Fruit fly (Drosophila melanogaster) whole organism, embryonic: Measurements from ENCODE around the gene CG33946.

Source experiments
- Bgb ChIP-seq: fragments of 200-800 bp; sonication (Bioruptor generic); IDR thresholded peaks from 2 replicates; pipeline ENCODE4 v1.3.6; 2022; ENCODE audit warnings: missing biosample characterization, missing genetic modification characterization; ENCODE audit not compliant: partially characterized antibody
- CG10366 ChIP-seq: fragments of 200-800 bp; sonication (Bioruptor generic); IDR thresholded peaks from 2 replicates; pipeline ENCODE4 v1.3.6; 2022; ENCODE audit warnings: missing biosample characterization, missing genetic modification characterization
- CG11456 ChIP-seq: fragments of 200-800 bp; sonication (Bioruptor generic); IDR thresholded peaks from 3 replicates; pipeline ENCODE4 v1.3.6; 2022; ENCODE audit warnings: missing biosample characterization, missing genetic modification characterization
- CG12155 ChIP-seq: fragments of 200-800 bp; sonication (Bioruptor generic); optimal IDR thresholded peaks from 3 replicates; lab custom pipeline; 2016; ENCODE audit warnings: missing biosample characterization, missing genetic modification characterization
- CG1233 ChIP-seq: fragments of 200-800 bp; sonication (Bioruptor generic); optimal IDR thresholded peaks from 4 replicates; lab custom pipeline; 2018; ENCODE audit warnings: missing biosample characterization, mild to moderate bottlenecking, missing genetic modification characterization
- CG13296 ChIP-seq: fragments of 200-800 bp; sonication (Bioruptor generic); optimal IDR thresholded peaks from 3 replicates; lab custom pipeline; 2018; ENCODE audit warnings: missing biosample characterization, mild to moderate bottlenecking, missing genetic modification characterization
- CG13424 ChIP-seq: fragments of 200-800 bp; sonication (Bioruptor generic); optimal IDR thresholded peaks from 2 replicates; lab custom pipeline; 2019; ENCODE audit warnings: missing biosample characterization, mild to moderate bottlenecking, missing genetic modification characterization, moderate library complexity
- CG13624 ChIP-seq: fragments of 200-800 bp; sonication (Bioruptor generic); optimal IDR thresholded peaks from 2 replicates; lab custom pipeline; 2016; ENCODE audit warnings: missing biosample characterization, missing genetic modification characterization
- CG17612 ChIP-seq: fragments of 200-800 bp; sonication (Bioruptor generic); IDR thresholded peaks from 2 replicates; pipeline ENCODE4 v1.3.6; 2022; ENCODE audit warnings: missing biosample characterization, missing genetic modification characterization
- CG17802 ChIP-seq: fragments of 200-800 bp; sonication (Bioruptor generic); optimal IDR thresholded peaks from 2 replicates; lab custom pipeline; 2018; ENCODE audit warnings: missing biosample characterization, mild to moderate bottlenecking, missing genetic modification characterization, moderate library complexity
- CG30403 ChIP-seq: fragments of 200-800 bp; sonication (Bioruptor generic); optimal IDR thresholded peaks from 3 replicates; lab custom pipeline; 2016; ENCODE audit warnings: missing biosample characterization, missing genetic modification characterization
- CG32772 ChIP-seq: fragments of 200-800 bp; sonication (Bioruptor generic); IDR thresholded peaks from 2 replicates; pipeline ENCODE4 v1.3.6; 2022; ENCODE audit warnings: missing biosample characterization, missing genetic modification characterization
- CG4360 ChIP-seq: fragments of 200-800 bp; sonication (Bioruptor generic); IDR thresholded peaks from 2 replicates; pipeline ENCODE4 v1.3.6; 2022; ENCODE audit warnings: missing biosample characterization, missing genetic modification characterization
- CG4404 ChIP-seq: fragments of 200-800 bp; sonication (Bioruptor generic); IDR thresholded peaks from 2 replicates; pipeline ENCODE4 v1.3.6; 2022; ENCODE audit warnings: missing biosample characterization, missing genetic modification characterization
- CG8478 ChIP-seq: fragments of >200 bp; optimal IDR thresholded peaks from 2 replicates; lab custom pipeline; 2018
- CG8924 ChIP-seq: fragments of 200-800 bp; optimal IDR thresholded peaks from 3 replicates; lab custom pipeline; 2019; ENCODE audit warnings: missing biosample characterization, mild to moderate bottlenecking, missing genetic modification characterization, moderate library complexity
- CrebB ChIP-seq: fragments of 200-800 bp; sonication (Bioruptor generic); optimal IDR thresholded peaks from 3 replicates; lab custom pipeline; 2018; ENCODE audit warnings: missing biosample characterization, mild to moderate bottlenecking, missing genetic modification characterization
- D19A ChIP-seq: fragments of 200-800 bp; optimal IDR thresholded peaks from 3 replicates; lab custom pipeline; 2019; ENCODE audit warnings: missing biosample characterization, mild to moderate bottlenecking, missing genetic modification characterization, moderate library complexity
- Dbx ChIP-seq: fragments of 200-800 bp; sonication (Bioruptor generic); IDR thresholded peaks from 3 replicates; pipeline ENCODE4 v1.3.6; 2022; ENCODE audit warnings: missing biosample characterization, missing genetic modification characterization
- Dll ChIP-seq: fragments of 200-800 bp; sonication (Bioruptor generic); IDR thresholded peaks from 4 replicates; pipeline ENCODE4 v1.3.6; 2022; ENCODE audit warnings: missing biosample characterization, missing genetic modification characterization; ENCODE audit not compliant: partially characterized antibody
- Elba2 ChIP-seq: fragments of 200-800 bp; sonication (Bioruptor generic); optimal IDR thresholded peaks from 3 replicates; lab custom pipeline; 2016; ENCODE audit warnings: missing biosample characterization, missing genetic modification characterization
- Hr39 ChIP-seq: fragments of >200 bp; optimal IDR thresholded peaks from 2 replicates; lab custom pipeline; 2017
- Hsf ChIP-seq: fragments of 200-800 bp; sonication (Bioruptor generic); optimal IDR thresholded peaks from 3 replicates; lab custom pipeline; 2016; ENCODE audit warnings: missing biosample characterization, missing genetic modification characterization
- Mad ChIP-seq: fragments of 200-800 bp; sonication (Bioruptor generic); optimal IDR thresholded peaks from 2 replicates; lab custom pipeline; 2016; ENCODE audit warnings: missing biosample characterization, missing genetic modification characterization
- NC2β ChIP-seq: fragments of 200-800 bp; sonication (Bioruptor generic); optimal IDR thresholded peaks from 2 replicates; lab custom pipeline; 2016; ENCODE audit warnings: missing biosample characterization, missing genetic modification characterization
- Neu2 ChIP-seq: fragments of 200-800 bp; sonication (Bioruptor generic); optimal IDR thresholded peaks from 3 replicates; lab custom pipeline; 2016; ENCODE audit warnings: missing biosample characterization, missing genetic modification characterization, borderline replicate concordance
- Nf-YB ChIP-seq: fragments of 200-800 bp; sonication (Bioruptor generic); optimal IDR thresholded peaks from 3 replicates; lab custom pipeline; 2019; ENCODE audit warnings: missing biosample characterization, mild to moderate bottlenecking, missing genetic modification characterization, moderate library complexity
- NfI ChIP-seq: fragments of 200-800 bp; sonication (Bioruptor generic); optimal IDR thresholded peaks from 3 replicates; lab custom pipeline; 2018; ENCODE audit warnings: missing biosample characterization, mild to moderate bottlenecking, missing genetic modification characterization, moderate library complexity
- Oli ChIP-seq: fragments of 200-800 bp; sonication (Bioruptor generic); optimal IDR thresholded peaks from 2 replicates; lab custom pipeline; 2018; ENCODE audit warnings: missing biosample characterization, mild to moderate bottlenecking, missing genetic modification characterization, moderate library complexity
- Six4 ChIP-seq: fragments of 200-800 bp; sonication (Bioruptor generic); optimal IDR thresholded peaks from 2 replicates; lab custom pipeline; 2016; ENCODE audit warnings: missing biosample characterization, missing genetic modification characterization
- Taf1 ChIP-seq: fragments of 200-800 bp; sonication (Bioruptor generic); IDR thresholded peaks from 2 replicates; pipeline ENCODE4 v1.3.6; 2022; ENCODE audit warnings: missing biosample characterization, missing genetic modification characterization
- ap ChIP-seq: fragments of 200-800 bp; sonication (Bioruptor generic); IDR thresholded peaks from 2 replicates; pipeline ENCODE4 v1.3.6; 2022; ENCODE audit warnings: missing biosample characterization, missing genetic modification characterization
- dan ChIP-seq: fragments of 200-800 bp; sonication (Bioruptor generic); IDR thresholded peaks from 2 replicates; pipeline ENCODE4 v1.3.6; 2022; ENCODE audit warnings: missing biosample characterization, missing genetic modification characterization
- esg ChIP-seq: fragments of 200-800 bp; sonication (Bioruptor generic); conservative IDR thresholded peaks from 2 replicates; pipeline ENCODE4 v1.3.6; 2022; ENCODE audit warnings: missing biosample characterization, missing genetic modification characterization
- ewg ChIP-seq: fragments of 200-800 bp; sonication (Bioruptor generic); optimal IDR thresholded peaks from 3 replicates; lab custom pipeline; 2017; ENCODE audit warnings: mild to moderate bottlenecking, missing biosample characterization, missing genetic modification reagents, missing genetic modification characterization
- eyg ChIP-seq: fragments of 200-800 bp; sonication (Bioruptor generic); optimal IDR thresholded peaks from 3 replicates; lab custom pipeline; 2016; ENCODE audit warnings: missing biosample characterization, missing genetic modification characterization
- fu2 ChIP-seq: fragments of 200-800 bp; sonication (Bioruptor generic); optimal IDR thresholded peaks from 2 replicates; lab custom pipeline; 2016; ENCODE audit warnings: missing biosample characterization, missing genetic modification characterization
- grau ChIP-seq: fragments of 200-800 bp; optimal IDR thresholded peaks from 3 replicates; lab custom pipeline; 2019; ENCODE audit warnings: missing biosample characterization, mild to moderate bottlenecking, missing genetic modification characterization, moderate library complexity
- grn ChIP-seq: fragments of 200-800 bp; sonication (Bioruptor generic); optimal IDR thresholded peaks from 3 replicates; lab custom pipeline; 2017; ENCODE audit warnings: missing biosample characterization, missing genetic modification characterization
- gsb-n ChIP-seq: fragments of 200-800 bp; sonication (Bioruptor generic); optimal IDR thresholded peaks from 3 replicates; lab custom pipeline; 2018; ENCODE audit warnings: missing biosample characterization, mild to moderate bottlenecking, missing genetic modification characterization
- h ChIP-seq: fragments of >200 bp; optimal IDR thresholded peaks from 2 replicates; lab custom pipeline; 2017
- jing ChIP-seq: fragments of 200-800 bp; sonication (Bioruptor generic); optimal IDR thresholded peaks from 2 replicates; lab custom pipeline; 2018; ENCODE audit warnings: missing biosample characterization, mild to moderate bottlenecking, missing genetic modification characterization
- kay ChIP-seq: fragments of 200-800 bp; sonication (Bioruptor generic); optimal IDR thresholded peaks from 2 replicates; lab custom pipeline; 2016; ENCODE audit warnings: missing biosample characterization, missing genetic modification characterization
- lbe ChIP-seq: fragments of 200-800 bp; sonication (Bioruptor generic); optimal IDR thresholded peaks from 2 replicates; lab custom pipeline; 2016; ENCODE audit warnings: missing biosample characterization, mild to moderate bottlenecking, missing genetic modification characterization
- odd ChIP-seq: fragments of 200-800 bp; sonication (Bioruptor generic); optimal IDR thresholded peaks from 2 replicates; lab custom pipeline; 2017; ENCODE audit warnings: missing biosample characterization, mild to moderate bottlenecking, missing genetic modification characterization
- ssp ChIP-seq: fragments of 200-800 bp; sonication (Bioruptor generic); IDR thresholded peaks from 2 replicates; pipeline ENCODE4 v1.3.6; 2022; ENCODE audit warnings: missing biosample characterization, missing genetic modification characterization
- tll ChIP-seq, 2 experiments: fragments of 200-800 bp in 1 of 2; fragments of >200 bp in 1 of 2; sonication (Bioruptor generic) in 1 of 2; optimal IDR thresholded peaks; 2 replicates each; lab custom pipeline; 2017 to 2019; ENCODE audit warnings: missing biosample characterization in 2 of 2, missing genetic modification characterization in 2 of 2, mild to moderate bottlenecking in 1 of 2, moderate library complexity in 1 of 2
- toy ChIP-seq: fragments of 200-800 bp; sonication (Bioruptor generic); IDR thresholded peaks from 2 replicates; pipeline ENCODE4 v1.3.6; 2022; ENCODE audit warnings: missing biosample characterization, missing genetic modification characterization
- tup ChIP-seq: fragments of 200-800 bp; sonication (Bioruptor generic); optimal IDR thresholded peaks from 2 replicates; lab custom pipeline; 2016; ENCODE audit warnings: missing biosample characterization, mild to moderate bottlenecking, missing genetic modification characterization, moderate library complexity
- twi ChIP-seq: fragments of 200-800 bp; optimal IDR thresholded peaks from 2 replicates; lab custom pipeline; 2019; ENCODE audit warnings: missing biosample characterization, mild to moderate bottlenecking, missing genetic modification characterization, moderate library complexity
- unc-4 ChIP-seq: fragments of 200-800 bp; sonication (Bioruptor generic); IDR thresholded peaks from 2 replicates; pipeline ENCODE4 v1.3.6; 2022; ENCODE audit warnings: missing biosample characterization, missing genetic modification characterization; ENCODE audit not compliant: partially characterized antibody
- vfl ChIP-seq: fragments of 200-800 bp; sonication (Bioruptor generic); optimal IDR thresholded peaks from 2 replicates; lab custom pipeline; 2016; ENCODE audit warnings: missing biosample characterization, missing genetic modification characterization
- wor ChIP-seq: fragments of 200-800 bp; sonication (Bioruptor generic); IDR thresholded peaks from 2 replicates; pipeline ENCODE4 v1.3.6; 2022; ENCODE audit warnings: missing biosample characterization, missing genetic modification characterization

CG33946 gene

dm6 chr3L:6217212-6217611, 3.2 kb upstream of the CG33946 start (continued):
- no peak for TF ChIP-seq jing (GFP tag; lab: Kevin White, UChicago)
- peak; percentile 97 for TF ChIP-seq twi (tag; lab: Kevin White, UChicago)
- TF ChIP-seq Mad (GFP tag; lab: Kevin White, UChicago), result peak; percentile 14
- TF ChIP-seq gsb-n (tag; lab: Kevin White, UChicago), result peak; percentile 84
- TF ChIP-seq Dll (GFP tag; lab: Robert Waterston, UW), result no peak
- TF ChIP-seq Nf-YB (GFP tag; lab: Kevin White, UChicago), result peak; percentile 41
- TF ChIP-seq fu2 (GFP tag; lab: Kevin White, UChicago), result no peak
- TF ChIP-seq kay, result no peak
- no peak for TF ChIP-seq CG11456 (GFP tag; lab: Robert Waterston, UW)
- peak; percentile 61 for TF ChIP-seq CG1233
- TF ChIP-seq tll (GFP tag; optimal IDR thresholded peaks at IDR 0.05; lab: Kevin White, UChicago), result no peak
- peak; percentile 35 for TF ChIP-seq odd (GFP tag; lab: Kevin White, UChicago)
- TF ChIP-seq vfl (GFP tag; lab: Kevin White, UChicago), result no peak
- TF ChIP-seq esg (GFP tag; lab: Robert Waterston, UW), result peak; percentile 66
- peak; percentile 71 for TF ChIP-seq CG10366 (GFP tag; lab: Robert Waterston, UW)
- TF ChIP-seq CG12155 (GFP tag; lab: Kevin White, UChicago), result peak; percentile 12
- no peak for TF ChIP-seq CG13624 (GFP tag; lab: Kevin White, UChicago)
- TF ChIP-seq ssp (GFP tag; lab: Robert Waterston, UW), result peak; percentile 44; the same call in 1 of the 2 replicates
- TF ChIP-seq Elba2 (GFP tag; lab: Kevin White, UChicago), result no peak
- TF ChIP-seq dan (GFP tag; lab: Robert Waterston, UW), result no peak
- no peak for TF ChIP-seq grn
- peak; percentile 65 for TF ChIP-seq Hsf (GFP tag; lab: Kevin White, UChicago)
- no peak for TF ChIP-seq h (lab: Kevin White, UChicago)
- peak; percentile 77 for TF ChIP-seq grau
- TF ChIP-seq lbe (GFP tag; lab: Kevin White, UChicago), result no peak
- TF ChIP-seq CG17612 (GFP tag; lab: Robert Waterston, UW), result no peak
- no peak for TF ChIP-seq toy (GFP tag; lab: Robert Waterston, UW)
- peak; percentile 63 for TF ChIP-seq CG8924
- TF ChIP-seq CrebB (tag; lab: Kevin White, UChicago), result no peak
- TF ChIP-seq wor, result 0 out of 2 replicates have a peak, but pooled peaks have one; percentile 32
- no peak for TF ChIP-seq NC2β (GFP tag; lab: Kevin White, UChicago)
- no peak for TF ChIP-seq CG13296 (GFP tag; lab: Kevin White, UChicago)
- peak; percentile 45; the same call in 1 of the 2 replicates for TF ChIP-seq CG32772 (GFP tag; lab: Robert Waterston, UW)
- TF ChIP-seq Neu2 (GFP tag; lab: Kevin White, UChicago), result no peak
- TF ChIP-seq NfI (GFP tag; lab: Kevin White, UChicago), result no peak
- no peak for TF ChIP-seq CG8478 (lab: Kevin White, UChicago)
- no peak for TF ChIP-seq Hr39
- peak; percentile 16 for TF ChIP-seq CG17802 (tag; lab: Kevin White, UChicago)
- TF ChIP-seq CG13424 (tag; lab: Kevin White, UChicago), result peak; percentile 71
- no peak for TF ChIP-seq eyg (GFP tag; lab: Kevin White, UChicago)
- TF ChIP-seq ewg, result peak; percentile 50
- peak; percentile 75 for TF ChIP-seq CG30403 (GFP tag; lab: Kevin White, UChicago)
- no peak for TF ChIP-seq Taf1 (GFP tag; lab: Robert Waterston, UW)
- TF ChIP-seq unc-4, result no peak
- peak; percentile 77 for TF ChIP-seq Oli (tag; lab: Kevin White, UChicago)
- TF ChIP-seq tup, result no peak
- TF ChIP-seq Dbx (GFP tag; lab: Robert Waterston, UW), result no peak
- peak; percentile 33 for TF ChIP-seq CG4360 (GFP tag; lab: Robert Waterston, UW)
- TF ChIP-seq Six4 (GFP tag; lab: Kevin White, UChicago), result peak; percentile 52
- TF ChIP-seq ap (GFP tag; lab: Robert Waterston, UW), result 0 out of 2 replicates have a peak, but pooled peaks have one; percentile 26
- TF ChIP-seq D19A, result peak; percentile 78
- no peak for TF ChIP-seq Bgb (GFP tag; lab: Robert Waterston, UW)
- TF ChIP-seq CG4404, result peak; percentile 53
